Fruit fly (Drosophila melanogaster): ENCODE data around the gene CG11975.
A peak's percentile ranks its signal among the peaks of the same experiment; 100 is the strongest.

- TF ChIP-seq svp (GFP tag) (no peak), ss (GFP tag; optimal IDR thresholded peaks at IDR 0.05) (no peak), CG8119 (GFP tag; IDR thresholded peaks at IDR 0.05) (no peak), Eip78C (GFP tag) (peak; percentile 60)
Observed at dm6 chr3R:9008202-9008601, 15.1 kb downstream of the CG11975 start, which contains the start of gene CG11983.

All from whole organism, prepupa.